Fruit fly (Drosophila melanogaster) whole organism, embryonic: ENCODE measurements around the gene Cnot4.

Source experiments
- Adf1 ChIP-seq: fragments of 200-800 bp; sonication (Bioruptor generic); IDR thresholded peaks from 2 replicates; pipeline ENCODE4 v1.3.6; 2022; ENCODE audit warnings: missing biosample characterization, missing genetic modification characterization
- Aef1 ChIP-seq: fragments of 200-800 bp; sonication (Bioruptor generic); IDR thresholded peaks from 3 replicates; pipeline ENCODE4 v1.3.6; 2022; ENCODE audit warnings: missing biosample characterization, missing genetic modification characterization
- CG11456 ChIP-seq: fragments of 200-800 bp; sonication (Bioruptor generic); IDR thresholded peaks from 3 replicates; pipeline ENCODE4 v1.3.6; 2022; ENCODE audit warnings: missing biosample characterization, missing genetic modification characterization
- CG11560 ChIP-seq: fragments of 200-800 bp; sonication (Bioruptor generic); IDR thresholded peaks from 3 replicates; pipeline ENCODE4 v1.3.6; 2022; ENCODE audit warnings: missing biosample characterization, missing genetic modification characterization
- CG12659 ChIP-seq: fragments of 200-800 bp; sonication (Bioruptor generic); optimal IDR thresholded peaks from 3 replicates; lab custom pipeline; 2017; ENCODE audit warnings: mild to moderate bottlenecking, missing biosample characterization, missing genetic modification reagents, missing genetic modification characterization
- CG13894 ChIP-seq: fragments of 200-800 bp; sonication (Bioruptor generic); optimal IDR thresholded peaks from 3 replicates; lab custom pipeline; 2018; ENCODE audit warnings: missing biosample characterization, mild to moderate bottlenecking, missing genetic modification characterization, moderate library complexity
- CG14441 ChIP-seq: fragments of 200-800 bp; sonication (Bioruptor generic); IDR thresholded peaks from 2 replicates; pipeline ENCODE4 v1.3.6; 2022; ENCODE audit warnings: missing biosample characterization, missing genetic modification characterization
- CG16779 ChIP-seq: fragments of 200-800 bp; sonication (Bioruptor generic); IDR thresholded peaks from 2 replicates; pipeline ENCODE4 v1.3.6; 2022; ENCODE audit warnings: missing biosample characterization, missing genetic modification characterization
- CG17912 ChIP-seq: fragments of 200-800 bp; sonication (Bioruptor generic); optimal IDR thresholded peaks from 2 replicates; lab custom pipeline; 2018; ENCODE audit warnings: missing biosample characterization, mild to moderate bottlenecking, missing genetic modification characterization
- CG2712 ChIP-seq: fragments of 200-800 bp; optimal IDR thresholded peaks from 3 replicates; lab custom pipeline; 2019; ENCODE audit warnings: missing biosample characterization, mild to moderate bottlenecking, missing genetic modification characterization, moderate library complexity
- CG30431 ChIP-seq: fragments of 200-800 bp; sonication (Bioruptor generic); optimal IDR thresholded peaks from 2 replicates; lab custom pipeline; 2017; ENCODE audit warnings: missing biosample characterization, missing genetic modification characterization
- CG3995 ChIP-seq: fragments of 200-800 bp; sonication (Bioruptor generic); optimal IDR thresholded peaks from 3 replicates; lab custom pipeline; 2016; ENCODE audit warnings: missing biosample characterization, missing genetic modification characterization
- CG4404 ChIP-seq: fragments of 200-800 bp; sonication (Bioruptor generic); IDR thresholded peaks from 2 replicates; pipeline ENCODE4 v1.3.6; 2022; ENCODE audit warnings: missing biosample characterization, missing genetic modification characterization
- CG4617 ChIP-seq: fragments of 200-800 bp; sonication (Bioruptor generic); optimal IDR thresholded peaks from 3 replicates; lab custom pipeline; 2016; ENCODE audit warnings: missing biosample characterization, missing genetic modification characterization, borderline replicate concordance
- CG7839 ChIP-seq: fragments of 200-800 bp; sonication (Bioruptor generic); optimal IDR thresholded peaks from 3 replicates; lab custom pipeline; 2018; ENCODE audit warnings: missing biosample characterization, mild to moderate bottlenecking, missing genetic modification characterization, moderate library complexity
- CG9437 ChIP-seq: fragments of 200-800 bp; sonication (Bioruptor generic); optimal IDR thresholded peaks from 2 replicates; lab custom pipeline; 2018; ENCODE audit warnings: missing biosample characterization, mild to moderate bottlenecking, missing genetic modification characterization
- CG9932 ChIP-seq: fragments of 200-800 bp; sonication (Bioruptor generic); IDR thresholded peaks from 2 replicates; pipeline ENCODE4 v1.3.6; 2022; ENCODE audit warnings: missing biosample characterization, missing genetic modification characterization
- Camta ChIP-seq: fragments of 200-800 bp; sonication (Bioruptor generic); optimal IDR thresholded peaks from 2 replicates; lab custom pipeline; 2016; ENCODE audit warnings: missing biosample characterization, missing genetic modification characterization
- D ChIP-seq, 2 experiments: fragments of 200-800 bp in 1 of 2; fragments of >200 bp in 1 of 2; sonication (Bioruptor generic) in 1 of 2; optimal IDR thresholded peaks; 2 replicates in 1 of 2; 3 replicates in 1 of 2; lab custom pipeline; 2017; ENCODE audit warnings: mild to moderate bottlenecking in 1 of 2, missing biosample characterization in 1 of 2, missing genetic modification characterization in 1 of 2, missing genetic modification reagents in 1 of 2
- D19B ChIP-seq: fragments of 200-800 bp; sonication (Bioruptor generic); optimal IDR thresholded peaks from 2 replicates; lab custom pipeline; 2017; ENCODE audit warnings: missing biosample characterization, mild to moderate bottlenecking, missing genetic modification characterization
- ERR ChIP-seq: fragments of 200-800 bp; sonication (Bioruptor generic); optimal IDR thresholded peaks from 2 replicates; lab custom pipeline; 2016; ENCODE audit warnings: missing biosample characterization, missing genetic modification characterization
- Med ChIP-seq: fragments of 200-800 bp; sonication (Bioruptor generic); peaks from one replicate; lab custom pipeline; 2016; ENCODE audit warnings: missing biosample characterization, missing genetic modification characterization, mild to moderate bottlenecking, inconsistent platforms, moderate library complexity
- Nf-YC ChIP-seq: fragments of 200-800 bp; optimal IDR thresholded peaks from 3 replicates; lab custom pipeline; 2019; ENCODE audit warnings: missing biosample characterization, mild to moderate bottlenecking, missing genetic modification characterization, moderate library complexity
- Scr ChIP-seq: fragments of 200-800 bp; sonication (Bioruptor generic); IDR thresholded peaks from 2 replicates; pipeline ENCODE4 v1.3.6; 2022; ENCODE audit warnings: missing biosample characterization, missing genetic modification characterization; ENCODE audit not compliant: partially characterized antibody
- Sox100B ChIP-seq: fragments of 200-800 bp; sonication (Bioruptor generic); optimal IDR thresholded peaks from 3 replicates; lab custom pipeline; 2018; ENCODE audit warnings: missing biosample characterization, mild to moderate bottlenecking, missing genetic modification characterization
- ato ChIP-seq: fragments of 200-800 bp; sonication (Bioruptor generic); IDR thresholded peaks from 2 replicates; pipeline ENCODE4 v1.3.6; 2022; ENCODE audit warnings: missing biosample characterization, missing genetic modification characterization; ENCODE audit not compliant: partially characterized antibody
- crp ChIP-seq, 2 experiments: fragments of 200-800 bp; sonication (Bioruptor generic); optimal IDR thresholded peaks; 2 replicates in 1 of 2; 3 replicates in 1 of 2; lab custom pipeline; 2017; ENCODE audit warnings: missing biosample characterization in 2 of 2, missing genetic modification characterization in 2 of 2, mild to moderate bottlenecking in 1 of 2, moderate library complexity in 1 of 2
- disco-r ChIP-seq: fragments of 200-800 bp; sonication (Bioruptor generic); optimal IDR thresholded peaks from 2 replicates; lab custom pipeline; 2016; ENCODE audit warnings: missing biosample characterization, missing genetic modification characterization
- emc ChIP-seq: fragments of 200-800 bp; sonication (Bioruptor generic); optimal IDR thresholded peaks from 2 replicates; lab custom pipeline; 2016; ENCODE audit warnings: missing biosample characterization, missing genetic modification characterization
- lov ChIP-seq, 2 experiments: fragments of 200-800 bp in 1 of 2; fragments of >200 bp in 1 of 2; sonication (Bioruptor generic) in 1 of 2; IDR thresholded peaks in 1 of 2; optimal IDR thresholded peaks in 1 of 2; 2 replicates in 1 of 2; 3 replicates in 1 of 2; pipeline versions ENCODE4 v1.3.6 to Lab custom; 2017 to 2022; ENCODE audit warnings: missing biosample characterization in 1 of 2, missing genetic modification characterization in 1 of 2
- odd ChIP-seq: fragments of 200-800 bp; sonication (Bioruptor generic); optimal IDR thresholded peaks from 2 replicates; lab custom pipeline; 2017; ENCODE audit warnings: missing biosample characterization, mild to moderate bottlenecking, missing genetic modification characterization
- onecut ChIP-seq: fragments of 200-800 bp; sonication (Bioruptor generic); IDR thresholded peaks from 2 replicates; pipeline ENCODE4 v1.3.6; 2022; ENCODE audit warnings: missing biosample characterization, missing genetic modification characterization
- prd ChIP-seq, 3 experiments: fragments of >200 bp in 2 of 3; fragments of 200-800 bp in 1 of 3; sonication (Bioruptor generic) in 1 of 3; optimal IDR thresholded peaks in 2 of 3; IDR thresholded peaks in 1 of 3; 2 replicates in 2 of 3; 3 replicates in 1 of 3; pipeline versions ENCODE4 v1.3.6 to Lab custom; 2017 to 2022; ENCODE audit warnings: missing biosample characterization in 1 of 3, missing genetic modification characterization in 1 of 3
- pzg ChIP-seq: fragments of 200-800 bp; sonication (Bioruptor generic); optimal IDR thresholded peaks from 3 replicates; lab custom pipeline; 2018; ENCODE audit warnings: missing biosample characterization, mild to moderate bottlenecking, missing genetic modification characterization, moderate library complexity
- row ChIP-seq: fragments of 200-800 bp; sonication (Bioruptor generic); IDR thresholded peaks from 3 replicates; pipeline ENCODE4 v1.3.6; 2022; ENCODE audit warnings: missing biosample characterization, missing genetic modification characterization
- sd ChIP-seq: fragments of 200-800 bp; sonication (Bioruptor generic); optimal IDR thresholded peaks from 3 replicates; lab custom pipeline; 2018; ENCODE audit warnings: missing biosample characterization, mild to moderate bottlenecking, missing genetic modification characterization, moderate library complexity
- stwl ChIP-seq: fragments of 200-800 bp; sonication (Bioruptor generic); optimal IDR thresholded peaks from 3 replicates; lab custom pipeline; 2018; ENCODE audit warnings: missing biosample characterization, mild to moderate bottlenecking, missing genetic modification characterization, moderate library complexity
- tup ChIP-seq: fragments of 200-800 bp; sonication (Bioruptor generic); optimal IDR thresholded peaks from 2 replicates; lab custom pipeline; 2016; ENCODE audit warnings: missing biosample characterization, mild to moderate bottlenecking, missing genetic modification characterization, moderate library complexity
- wor ChIP-seq: fragments of 200-800 bp; sonication (Bioruptor generic); IDR thresholded peaks from 2 replicates; pipeline ENCODE4 v1.3.6; 2022; ENCODE audit warnings: missing biosample characterization, missing genetic modification characterization
- z ChIP-seq: fragments of 200-800 bp; sonication (Bioruptor generic); IDR thresholded peaks from 3 replicates; pipeline ENCODE4 v1.3.6; 2022; ENCODE audit warnings: missing biosample characterization, missing genetic modification characterization

Cnot4 gene

DNA sequence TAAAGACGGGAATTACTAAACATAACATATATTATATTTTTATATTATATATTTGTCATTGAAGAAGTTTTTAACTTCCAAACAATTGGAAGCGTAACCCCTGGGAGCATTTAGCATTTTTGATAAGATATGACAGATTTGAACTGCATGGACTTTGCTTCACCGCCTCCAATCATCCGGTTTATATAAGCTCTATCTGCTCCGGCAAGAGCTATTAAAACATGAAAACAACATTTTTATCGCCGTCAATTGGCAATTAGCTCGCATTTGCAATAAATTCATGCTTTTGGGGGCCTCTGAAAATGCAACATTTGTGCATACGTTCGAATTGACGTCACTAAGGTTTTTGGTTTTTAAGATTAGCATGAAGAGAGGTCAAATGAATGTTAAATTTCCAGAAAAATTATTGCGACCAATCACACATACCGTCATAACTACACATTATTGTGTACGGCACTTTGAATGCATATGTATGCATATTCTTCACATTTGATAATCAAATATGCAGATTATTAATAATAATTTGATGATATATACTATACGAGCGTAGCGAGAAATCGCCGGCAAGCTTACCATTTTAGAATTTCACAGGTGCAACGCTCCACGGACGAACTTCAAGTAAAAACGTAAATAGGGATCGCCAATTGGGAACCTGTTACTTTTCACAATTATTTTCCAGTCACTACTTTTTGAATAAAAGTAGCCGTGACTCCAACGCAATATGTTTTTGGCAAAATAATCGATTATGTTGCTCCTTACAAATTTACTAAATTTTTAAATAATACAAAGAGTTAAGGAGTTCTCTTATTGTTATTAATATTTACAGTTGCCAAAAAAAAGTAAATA is 651 bp upstream of the Cnot4 start, which contains the start of gene Mdh1 (continued):
- TF ChIP-seq CG7839 (tag; lab: Kevin White, UChicago): no peak
- no peak for TF ChIP-seq CG12659 (GFP tag; lab: Kevin White, UChicago)
- TF ChIP-seq stwl (tag; lab: Kevin White, UChicago): peak; percentile 11
- TF ChIP-seq Sox100B (GFP tag; lab: Kevin White, UChicago): no peak
- TF ChIP-seq CG9932 (GFP tag; lab: Robert Waterston, UW): no peak
- TF ChIP-seq CG14441 (GFP tag; lab: Robert Waterston, UW): no peak
- TF ChIP-seq emc (GFP tag; lab: Kevin White, UChicago): no peak
- 0 out of 2 replicates have a peak, but pooled peaks have one; percentile 35 for TF ChIP-seq Scr (GFP tag; lab: Robert Waterston, UW)
- TF ChIP-seq tup (GFP tag; lab: Kevin White, UChicago): no peak
- TF ChIP-seq wor: no peak
- no peak for TF ChIP-seq D19B (GFP tag; lab: Kevin White, UChicago)
- no peak for TF ChIP-seq odd (GFP tag; lab: Kevin White, UChicago)
- no peak for TF ChIP-seq CG4617 (GFP tag; lab: Kevin White, UChicago)
- peak; percentile 91 for TF ChIP-seq ERR
- TF ChIP-seq Med: peak; percentile 62
- no peak for TF ChIP-seq CG17912 (GFP tag; lab: Kevin White, UChicago)
- no peak for TF ChIP-seq ato (GFP tag; lab: Robert Waterston, UW)
- TF ChIP-seq CG11456 (GFP tag; lab: Robert Waterston, UW): no peak
- no peak for TF ChIP-seq prd (optimal IDR thresholded peaks at IDR 0.05; lab: Kevin White, UChicago)
- no peak for TF ChIP-seq prd (GFP tag; IDR thresholded peaks at IDR 0.05; lab: Robert Waterston, UW)
- TF ChIP-seq Camta (GFP tag; lab: Kevin White, UChicago): no peak
- TF ChIP-seq CG9437 (GFP tag; lab: Kevin White, UChicago): peak; percentile 63
- peak; percentile 99 for TF ChIP-seq CG3995 (GFP tag; lab: Kevin White, UChicago)
- peak; percentile 29 for TF ChIP-seq Nf-YC (tag; lab: Kevin White, UChicago)
- no peak for TF ChIP-seq D (optimal IDR thresholded peaks at IDR 0.05; lab: Kevin White, UChicago)
- no peak for TF ChIP-seq D (GFP tag; optimal IDR thresholded peaks at IDR 0.05; lab: Kevin White, UChicago)
- TF ChIP-seq disco-r (GFP tag; lab: Kevin White, UChicago): no peak
- TF ChIP-seq onecut (GFP tag; lab: Robert Waterston, UW): no peak
- no peak for TF ChIP-seq crp (GFP tag; optimal IDR thresholded peaks at IDR 0.05; lab: Kevin White, UChicago)
- TF ChIP-seq z (GFP tag; lab: Robert Waterston, UW): no peak
- no peak for TF ChIP-seq lov (optimal IDR thresholded peaks at IDR 0.05; lab: Kevin White, UChicago)
- TF ChIP-seq lov (GFP tag; IDR thresholded peaks at IDR 0.05; lab: Robert Waterston, UW): no peak
- no peak for TF ChIP-seq CG30431 (GFP tag; lab: Kevin White, UChicago)
- TF ChIP-seq Adf1: no peak
- TF ChIP-seq CG4404: no peak
- no peak for TF ChIP-seq CG2712
- peak; percentile 97 for TF ChIP-seq CG11560
- TF ChIP-seq CG16779 (GFP tag; lab: Robert Waterston, UW): no peak
- no peak; the same call in 2 of the 3 replicates for TF ChIP-seq row (GFP tag; lab: Robert Waterston, UW)
- no peak for TF ChIP-seq Aef1
- no peak for TF ChIP-seq CG13894
- no peak for TF ChIP-seq sd (tag; lab: Kevin White, UChicago)
- peak; percentile 35 for TF ChIP-seq pzg
